Fruit fly (Drosophila melanogaster): Measurements from ENCODE around the gene msl-3.
A peak's percentile ranks its signal among the peaks of the same experiment; 100 is the strongest.

DNA sequence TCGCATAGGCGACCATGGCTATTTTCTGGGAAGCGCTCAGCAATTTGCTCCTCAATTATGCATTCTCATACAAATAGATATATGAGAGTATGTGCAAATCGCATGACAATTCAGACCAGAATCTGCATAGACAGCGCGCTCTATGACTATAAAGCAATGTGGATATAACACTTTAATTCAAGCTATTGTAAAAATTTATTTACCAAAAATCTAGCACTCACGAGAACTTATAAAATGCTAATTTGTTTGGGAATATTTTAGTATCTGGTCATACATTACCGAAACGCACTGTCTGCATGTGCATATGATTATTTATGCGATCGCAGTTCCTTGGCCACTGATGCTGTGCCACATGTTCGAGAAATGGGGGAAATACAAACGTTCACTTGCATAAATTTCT lies 25.5 kb upstream of the msl-3 start:
- TF ChIP-seq kay (GFP tag; ENCODE audit: borderline replicate concordance): no peak
- TF ChIP-seq CG12768 (GFP tag; optimal IDR thresholded peaks at IDR 0.05): no peak
- TF ChIP-seq CG14711 (tag; optimal IDR thresholded peaks at IDR 0.05): peak; percentile 27
- TF ChIP-seq cic (GFP tag; optimal IDR thresholded peaks at IDR 0.05): no peak
- no peak for TF ChIP-seq CG11617 (GFP tag; optimal IDR thresholded peaks at IDR 0.05)
- no peak for TF ChIP-seq Crg-1 (GFP tag; optimal IDR thresholded peaks at IDR 0.05)
- no peak for TF ChIP-seq tj (GFP tag; optimal IDR thresholded peaks at IDR 0.05)
- TF ChIP-seq CG1620 (GFP tag; optimal IDR thresholded peaks at IDR 0.05): no peak
- TF ChIP-seq Mnt (GFP tag; optimal IDR thresholded peaks at IDR 0.05): no peak
- TF ChIP-seq CG7045 (GFP tag; optimal IDR thresholded peaks at IDR 0.05): no peak
- no peak for TF ChIP-seq toe (GFP tag; optimal IDR thresholded peaks at IDR 0.05)
- TF ChIP-seq pad (GFP tag; optimal IDR thresholded peaks at IDR 0.05): no peak
- no peak for TF ChIP-seq bab1 (GFP tag; optimal IDR thresholded peaks at IDR 0.05)
